Fruit fly (Drosophila melanogaster): Measurements from ENCODE around the gene CG7218.

CG7218 gene

DNA sequence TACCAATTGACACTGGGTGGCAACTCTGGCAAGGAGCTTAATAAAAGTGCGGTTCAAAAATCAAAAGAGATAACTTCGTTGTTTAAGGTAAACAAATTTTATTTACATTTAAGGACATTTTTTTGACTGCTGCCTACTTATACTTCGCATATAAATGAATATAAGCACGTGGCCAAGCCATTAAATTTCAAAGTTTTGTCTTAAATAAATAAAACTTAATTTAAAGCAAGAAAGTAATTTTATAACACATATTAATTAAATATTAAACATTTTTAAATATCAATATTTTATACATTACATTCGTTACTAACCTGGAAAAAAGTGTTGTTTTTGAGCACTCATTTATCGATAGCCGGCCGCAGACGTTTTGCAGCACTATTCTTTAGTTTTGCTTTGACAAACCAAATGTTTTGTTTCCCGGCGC lies 24.5 kb upstream of the CG7218 start, which contains the start of the genes CG12321 and MED17 (continued):
- TF ChIP-seq Meics (GFP tag; optimal IDR thresholded peaks at IDR 0.05) (peak; percentile 100), Dek (tag; optimal IDR thresholded peaks at IDR 0.05) (peak; percentile 85), tll (GFP tag; optimal IDR thresholded peaks at IDR 0.05) (no peak), fu2 (GFP tag; optimal IDR thresholded peaks at IDR 0.05) (peak; percentile 62), CG5953 (GFP tag; IDR thresholded peaks at IDR 0.05) (0 out of 2 replicates have a peak, but pooled peaks have one; percentile 46), YL-1 (GFP tag; optimal IDR thresholded peaks at IDR 0.05) (peak; percentile 84), CG32767 (GFP tag; IDR thresholded peaks at IDR 0.05) (peak; percentile 72), CG34376 (GFP tag; optimal IDR thresholded peaks at IDR 0.05) (peak; percentile 11), jumu (GFP tag; optimal IDR thresholded peaks at IDR 0.05) (peak; percentile 42), B-H2 (GFP tag; optimal IDR thresholded peaks at IDR 0.05) (peak; percentile 88), Scr (GFP tag; IDR thresholded peaks at IDR 0.05; ENCODE audit: partially characterized antibody) (0 out of 2 replicates have a peak, but pooled peaks have one; percentile 16), Ptx1 (GFP tag; IDR thresholded peaks at IDR 0.05) (peak; percentile 93)

DNA sequence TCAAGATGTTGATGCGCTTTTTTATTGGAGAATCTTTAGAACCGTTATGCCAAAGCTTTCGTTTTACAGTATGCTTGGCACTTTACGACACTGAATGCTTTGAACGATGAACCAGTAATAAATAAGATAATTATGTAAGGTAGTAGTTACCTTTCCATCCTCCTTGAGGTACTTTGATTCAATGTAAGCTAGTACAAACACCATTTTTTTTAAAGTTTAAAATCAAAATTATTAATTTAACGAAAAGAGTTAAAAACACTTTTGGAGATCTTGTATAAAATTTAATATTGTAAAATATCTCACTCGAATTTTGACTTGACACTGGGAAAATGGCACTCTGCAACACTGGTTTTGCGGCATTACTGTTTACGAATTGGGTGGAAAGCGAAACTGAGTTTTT lies 21.2 kb upstream of the CG7218 start, which contains the start of the genes Arp5 and CG7208:
Gene Arp5, plus strand, starts transcription at position 114 of the 400 bp plus-strand sequence.
Gene CG7208, minus strand, starts transcription at position 331 of the 400 bp plus-strand sequence.
- TF ChIP-seq wek (GFP tag; optimal IDR thresholded peaks at IDR 0.05) (no peak), pan (optimal IDR thresholded peaks at IDR 0.05) (no peak), pan (GFP tag; optimal IDR thresholded peaks at IDR 0.05 in 1 of 2, IDR thresholded peaks at IDR 0.05 in 1 of 2) (peak in 1 of 2 experiments; percentile 71), caup (GFP tag; optimal IDR thresholded peaks at IDR 0.05; ENCODE audit: severe bottlenecking) (peak; percentile 64), Mes4 (GFP tag; optimal IDR thresholded peaks at IDR 0.05) (peak; percentile 11), BEAF-32 (GFP tag; optimal IDR thresholded peaks at IDR 0.05) (peak; percentile 41), CG11723 (GFP tag; optimal IDR thresholded peaks at IDR 0.05) (no peak), CG17361 (GFP tag; IDR thresholded peaks at IDR 0.05) (peak; percentile 67), ATbp (GFP tag; optimal IDR thresholded peaks at IDR 0.05) (peak; percentile 32), dysf (GFP tag; IDR thresholded peaks at IDR 0.05) (peak; percentile 70), tio (GFP tag; optimal IDR thresholded peaks at IDR 0.05) (no peak), Bgb (GFP tag; IDR thresholded peaks at IDR 0.05; ENCODE audit: partially characterized antibody) (no peak), CG10147 (GFP tag; optimal IDR thresholded peaks at IDR 0.05) (peak; percentile 59), nom (GFP tag; optimal IDR thresholded peaks at IDR 0.05) (no peak), Rfx (GFP tag; IDR thresholded peaks at IDR 0.05) (peak; percentile 81), Nf-YA (GFP tag; IDR thresholded peaks at IDR 0.05) (0 out of 2 replicates have a peak, but pooled peaks have one; percentile 51), shn (GFP tag; optimal IDR thresholded peaks at IDR 0.05) (no peak), crp (GFP tag; optimal IDR thresholded peaks at IDR 0.05) (no peak), cad (GFP tag; optimal IDR thresholded peaks at IDR 0.05) (no peak), CG14965 (GFP tag; optimal IDR thresholded peaks at IDR 0.05; ENCODE audit: borderline replicate concordance) (no peak), Dip3 (GFP tag; optimal IDR thresholded peaks at IDR 0.05) (peak; percentile 70), CG3847 (GFP tag; IDR thresholded peaks at IDR 0.05) (peak; percentile 81), run (tag; optimal IDR thresholded peaks at IDR 0.05) (no peak), hbn (GFP tag; IDR thresholded peaks at IDR 0.05; ENCODE audit: partially characterized antibody) (no peak), stc (GFP tag; IDR thresholded peaks at IDR 0.05) (peak; percentile 64; the same call in 1 of the 2 replicates), ro (GFP tag; IDR thresholded peaks at IDR 0.05) (peak; percentile 19; the same call in 1 of the 2 replicates), Optix (GFP tag; IDR thresholded peaks at IDR 0.05) (no peak), CG12219 (GFP tag; optimal IDR thresholded peaks at IDR 0.05) (peak; percentile 7), CG4282 (GFP tag; optimal IDR thresholded peaks at IDR 0.05) (no peak), wdn (GFP tag; IDR thresholded peaks at IDR 0.05) (peak; percentile 39; the same call in 1 of the 2 replicates), pho (GFP tag; optimal IDR thresholded peaks at IDR 0.05) (peak; percentile 80), CG11504 (tag; optimal IDR thresholded peaks at IDR 0.05) (no peak), so (GFP tag; IDR thresholded peaks at IDR 0.05) (no peak), bigmax (GFP tag; optimal IDR thresholded peaks at IDR 0.05) (no peak), CG15601 (tag; optimal IDR thresholded peaks at IDR 0.05) (peak; percentile 67), Sox100B (GFP tag; optimal IDR thresholded peaks at IDR 0.05) (peak; percentile 64), repo (GFP tag; optimal IDR thresholded peaks at IDR 0.05) (no peak)

Measured in whole organism, embryonic.